Worm (Caenorhabditis elegans) whole organism, midembryonic: ENCODE data around the gene lgc-36.

Experiments used
- T22C8.4 ChIP-seq: fragments of 200-800 bp; sonication (Bioruptor generic); IDR thresholded peaks from 2 replicates; pipeline ENCODE4 v1.3.6; 2022; ENCODE audit warnings: missing genetic modification characterization, missing compliant biosample characterization
- ztf-23 ChIP-seq: fragments of 200-800 bp; sonication (Bioruptor generic); IDR thresholded peaks from 2 replicates; pipeline ENCODE4 v1.3.6; 2022; ENCODE audit warnings: missing genetic modification reagents, missing genetic modification characterization, missing compliant biosample characterization

ce11 chrV:11271051-11271450 lies 12.3 kb upstream of the lgc-36 start, which contains the start of gene clec-222:
- TF ChIP-seq ztf-23 (GFP tag; lab: Robert Waterston, UW) (no peak), T22C8.4 (GFP tag; lab: Robert Waterston, UW) (no peak)
